Worm (Caenorhabditis elegans) whole organism, dauer: ENCODE results near the gene R06F6.8.

Experiments used
- unc-62 ChIP-seq: sonication (generic microtip); optimal IDR thresholded peaks from 2 replicates; lab custom pipeline; 2017; ENCODE audit warnings: missing biosample characterization, missing genetic modification reagents, missing genetic modification characterization

The R06F6.8 gene

DNA sequence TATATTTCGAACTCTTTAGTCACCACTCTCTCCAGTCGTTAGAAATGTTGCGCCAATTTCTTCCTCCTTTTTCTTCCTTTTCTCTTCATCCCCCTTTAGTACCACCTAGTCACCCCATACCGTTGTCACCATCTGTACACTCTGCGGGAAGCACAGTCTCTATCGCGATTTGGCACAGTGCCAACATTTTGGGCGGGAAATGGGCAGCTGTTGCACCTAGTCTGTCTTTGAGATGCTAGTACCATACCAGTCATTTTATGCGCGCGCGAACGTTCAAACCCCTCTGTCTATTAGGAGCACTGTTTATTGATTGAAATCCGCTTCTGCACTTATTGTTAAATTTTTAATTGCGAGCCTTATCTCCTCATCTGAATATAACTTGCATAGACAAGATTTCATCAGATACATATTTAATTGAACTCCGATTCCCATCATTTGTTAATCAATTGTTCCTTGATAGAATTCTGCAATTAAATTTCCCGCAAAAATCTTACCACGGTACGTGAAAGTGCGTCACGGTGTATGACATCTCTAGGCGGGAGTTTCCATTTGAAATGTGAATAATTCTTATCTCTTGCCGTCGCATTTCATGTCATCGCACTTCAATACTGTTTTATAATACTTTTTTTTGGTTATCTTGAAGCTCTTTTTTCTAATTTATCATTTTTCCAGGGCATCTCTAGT lies 34.9 kb downstream of the R06F6.8 start, which contains the start of gene cdl-1:
Gene cdl-1, plus strand, starts transcription at position 673 of the 684 bp plus-strand sequence.
- no peak for TF ChIP-seq unc-62 (GFP tag; lab: Kevin White, UChicago)

DNA sequence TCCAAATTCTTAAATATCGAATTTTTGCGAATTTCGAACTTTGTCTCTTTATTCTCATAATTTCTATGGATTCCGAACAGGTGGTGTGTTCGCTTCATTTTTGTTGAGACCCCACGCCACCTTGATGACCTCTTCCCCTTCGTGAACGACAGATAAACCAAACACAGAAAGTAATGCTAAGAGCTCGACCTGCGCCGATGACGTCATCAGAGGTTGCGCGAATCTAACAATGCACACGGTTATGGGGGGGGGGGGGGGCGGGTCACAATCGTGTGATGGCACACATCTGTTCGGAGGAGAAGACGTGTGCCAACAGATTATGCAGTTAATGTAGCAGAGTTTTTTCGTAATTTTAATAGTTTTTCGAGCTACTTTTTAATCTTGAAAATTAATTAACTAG lies 35.5 kb downstream of the R06F6.8 start:
- no peak for TF ChIP-seq unc-62 (GFP tag; lab: Kevin White, UChicago)

- TF ChIP-seq unc-62 (GFP tag; lab: Kevin White, UChicago) = no peak
Observed at ce11 chrII:10783201-10783962, 36.4 kb downstream of the R06F6.8 start, which contains the start of gene ect-2. Gene ect-2, minus strand, starts transcription at chrII:10783962.

DNA sequence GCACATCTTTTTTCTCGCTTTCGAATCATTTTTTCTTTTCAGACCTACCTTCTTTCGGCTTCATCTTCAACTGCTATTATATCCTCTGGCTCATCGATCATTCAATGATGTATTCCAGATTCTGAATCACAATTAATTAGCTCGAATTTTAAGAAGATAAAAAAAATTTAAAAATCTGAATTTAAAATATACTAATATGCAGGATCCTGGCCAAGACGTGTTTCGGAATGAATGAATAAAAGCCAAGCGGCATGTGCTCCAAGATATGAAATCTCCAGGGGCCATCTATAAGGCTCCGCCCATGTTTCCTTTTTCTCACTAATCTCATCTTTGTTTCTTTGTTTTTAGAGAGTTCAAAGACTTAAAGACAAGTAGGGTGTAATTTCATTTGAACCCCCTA lies 41.8 kb downstream of the R06F6.8 start, which contains the start of gene mpz-1:
Gene mpz-1, minus strand, starts transcription at position 101 of the 400 bp plus-strand sequence.
- TF ChIP-seq unc-62 (GFP tag; lab: Kevin White, UChicago) = no peak

ce11 chrII:10769291-10769690 lies 50.5 kb downstream of the R06F6.8 start:
- no peak for TF ChIP-seq unc-62 (GFP tag; lab: Kevin White, UChicago)

ce11 chrII:10767977-10768376 lies 51.8 kb downstream of the R06F6.8 start:
- TF ChIP-seq unc-62 (GFP tag; lab: Kevin White, UChicago) = no peak

DNA sequence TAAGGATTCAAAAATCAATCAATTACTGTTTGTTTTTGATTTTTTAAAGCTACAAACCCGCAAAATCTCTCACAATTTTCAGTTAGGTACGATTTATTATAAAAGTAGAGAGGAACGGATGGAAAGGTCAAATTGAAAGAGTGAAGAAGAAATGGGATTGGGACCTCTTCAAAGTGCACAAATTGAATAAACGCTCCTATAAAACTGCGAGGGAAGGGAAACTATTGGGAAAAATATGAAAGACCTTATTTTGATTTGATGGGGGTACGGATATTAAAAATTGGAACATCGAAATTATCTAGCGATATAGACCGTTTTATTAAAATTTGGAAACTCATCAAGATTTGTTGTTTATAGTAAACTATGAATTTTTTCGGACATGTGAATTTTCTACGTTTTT lies 53.0 kb downstream of the R06F6.8 start:
- no peak for TF ChIP-seq unc-62 (GFP tag; lab: Kevin White, UChicago)

DNA sequence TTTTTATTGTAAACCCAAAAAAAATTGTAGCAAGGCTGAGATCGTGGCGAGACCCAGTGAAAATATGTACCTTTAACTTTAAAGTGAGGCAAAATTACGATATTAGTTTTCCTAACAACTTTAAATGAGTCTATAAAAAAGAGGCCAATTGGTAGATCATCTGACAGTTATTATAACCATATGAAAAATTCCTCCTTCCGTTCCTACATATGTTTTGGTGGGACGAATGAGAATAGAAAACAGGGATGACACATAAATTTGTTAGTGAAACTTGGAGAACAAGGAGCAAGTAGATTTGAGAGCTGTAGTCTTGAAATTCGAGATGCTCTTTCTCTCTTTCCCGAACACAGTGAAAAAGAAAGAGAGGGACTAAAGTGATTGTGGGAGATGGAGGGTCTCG lies 54.5 kb downstream of the R06F6.8 start:
- TF ChIP-seq unc-62 (GFP tag; lab: Kevin White, UChicago) = no peak
